Worm (Caenorhabditis elegans) whole organism, young adult: Measurements from ENCODE around the gene twk-31.

Source experiments
- F10E7.11 ChIP-seq: sonication (generic microtip); optimal IDR thresholded peaks from 2 replicates; lab custom pipeline; 2017; ENCODE audit warnings: mild to moderate bottlenecking, missing genetic modification characterization, moderate library complexity, missing compliant biosample characterization
- F33H1.4 ChIP-seq: fragments of 200-800 bp; sonication (Bioruptor generic); IDR thresholded peaks from 2 replicates; pipeline ENCODE4 v1.3.6; 2022; ENCODE audit warnings: missing genetic modification reagents, missing genetic modification characterization, missing compliant biosample characterization
- attf-3 ChIP-seq: fragments of 200-800 bp; sonication (Bioruptor generic); conservative IDR thresholded peaks from 2 replicates; pipeline ENCODE4 v1.3.6; 2022; ENCODE audit warnings: missing genetic modification reagents, missing genetic modification characterization, missing compliant biosample characterization
- ceh-27 ChIP-seq: fragments of 200-800 bp; sonication (Bioruptor generic); optimal IDR thresholded peaks from 2 replicates; lab custom pipeline; 2018; ENCODE audit warnings: mild to moderate bottlenecking, missing genetic modification characterization, moderate library complexity, missing compliant biosample characterization
- ceh-58 ChIP-seq: fragments of 200-800 bp; sonication (Bioruptor generic); IDR thresholded peaks from 2 replicates; pipeline ENCODE4 v1.3.6; 2022; ENCODE audit warnings: missing genetic modification characterization, missing compliant biosample characterization
- egrh-3 ChIP-seq: fragments of 200-800 bp; sonication (Bioruptor generic); IDR thresholded peaks from 2 replicates; pipeline ENCODE4 v1.3.6; 2022; ENCODE audit warnings: missing genetic modification reagents, missing genetic modification characterization, missing compliant biosample characterization
- ets-4 ChIP-seq: fragments of 200-800 bp; sonication (Bioruptor generic); optimal IDR thresholded peaks from 2 replicates; lab custom pipeline; 2018; ENCODE audit warnings: mild to moderate bottlenecking, missing genetic modification characterization, missing compliant biosample characterization
- madf-8 ChIP-seq: fragments of 200-800 bp; sonication (Bioruptor generic); conservative IDR thresholded peaks from 2 replicates; pipeline ENCODE4 v1.3.6; 2022; ENCODE audit warnings: missing genetic modification reagents, missing genetic modification characterization, missing compliant biosample characterization
- pha-4 ChIP-seq: fragments of 150-350 bp; sonication (generic microtip); optimal IDR thresholded peaks from 2 replicates; lab custom pipeline; 2014; ENCODE audit warnings: missing biosample characterization, missing genetic modification reagents, missing genetic modification characterization
- sea-2 ChIP-seq: fragments of 200-800 bp; sonication (Bioruptor generic); IDR thresholded peaks from 2 replicates; pipeline ENCODE4 v1.3.6; 2022; ENCODE audit warnings: missing genetic modification characterization, missing compliant biosample characterization
- unc-130 ChIP-seq: sonication (generic microtip); optimal IDR thresholded peaks from 2 replicates; lab custom pipeline; 2016; ENCODE audit warnings: missing genetic modification reagents, missing genetic modification characterization, missing compliant biosample characterization

ce11 chrIII:11472861-11473260, 62.4 kb downstream of the twk-31 start:
- TF ChIP-seq sea-2 (GFP tag; lab: Robert Waterston, UW) (no peak), egrh-3 (GFP tag; lab: Robert Waterston, UW) (no peak), madf-8 (GFP tag; lab: Robert Waterston, UW) (no peak), unc-130 (no peak), F33H1.4 (no peak), pha-4 (tag; lab: Kevin White, UChicago) (no peak), attf-3 (GFP tag; lab: Robert Waterston, UW) (no peak), ceh-58 (no peak), ets-4 (GFP tag; lab: Kevin White, UChicago) (no peak), ceh-27 (GFP tag; lab: Kevin White, UChicago) (no peak), F10E7.11 (tag; lab: Kevin White, UChicago) (no peak)
